Worm (Caenorhabditis elegans) whole organism, L4 larva: ENCODE data around the gene T05A8.1.

Experiments used
- D1046.2 ChIP-seq: fragments of 200-800 bp; sonication (Bioruptor generic); IDR thresholded peaks from 2 replicates; pipeline ENCODE4 v1.3.6; 2022; ENCODE audit warnings: missing genetic modification characterization, missing compliant biosample characterization
- F10B5.3 ChIP-seq: sonication (generic microtip); optimal IDR thresholded peaks from 2 replicates; lab custom pipeline; 2016; ENCODE audit warnings: mild to moderate bottlenecking, missing genetic modification characterization, missing compliant biosample characterization
- F37D6.2 ChIP-seq: sonication (generic microtip); optimal IDR thresholded peaks from 2 replicates; lab custom pipeline; 2016; ENCODE audit warnings: mild to moderate bottlenecking, missing genetic modification characterization, missing compliant biosample characterization
- F44E2.7 ChIP-seq: fragments of 200-800 bp; sonication (Bioruptor generic); IDR thresholded peaks from 2 replicates; pipeline ENCODE4 v2.1.2; 2022; ENCODE audit warnings: missing genetic modification characterization, missing compliant biosample characterization
- Y5F2A.4 ChIP-seq: fragments of 200-800 bp; sonication (Bioruptor generic); optimal IDR thresholded peaks from 2 replicates; lab custom pipeline; 2018; ENCODE audit warnings: mild to moderate bottlenecking, missing genetic modification characterization, missing compliant biosample characterization
- Y75B8A.6 ChIP-seq: fragments of 200-800 bp; sonication (Bioruptor generic); IDR thresholded peaks from 2 replicates; pipeline ENCODE4 v1.3.6; 2022; ENCODE audit warnings: missing genetic modification reagents, missing genetic modification characterization, missing compliant biosample characterization
- aly-2 ChIP-seq: sonication (generic microtip); optimal IDR thresholded peaks from 2 replicates; lab custom pipeline; 2018; ENCODE audit warnings: missing biosample characterization, missing genetic modification characterization
- ama-1 ChIP-seq: fragments of 150-350 bp; optimal IDR thresholded peaks from 2 replicates; lab custom pipeline; 2014; ENCODE audit warnings: inconsistent platforms, mixed read lengths
- attf-4 ChIP-seq: sonication (generic microtip); optimal IDR thresholded peaks from 3 replicates; lab custom pipeline; 2017; ENCODE audit warnings: missing biosample characterization, missing genetic modification characterization
- ceh-44 ChIP-seq: fragments of 200-800 bp; sonication (Bioruptor generic); IDR thresholded peaks from 2 replicates; pipeline ENCODE4 v1.3.6; 2022; ENCODE audit warnings: missing genetic modification reagents, missing genetic modification characterization, missing compliant biosample characterization
- ceh-62 ChIP-seq: sonication (generic microtip); optimal IDR thresholded peaks from 2 replicates; lab custom pipeline; 2017; ENCODE audit warnings: missing biosample characterization, missing genetic modification characterization
- cey-2 ChIP-seq: sonication (generic microtip); optimal IDR thresholded peaks from 3 replicates; lab custom pipeline; 2017; ENCODE audit warnings: missing genetic modification characterization, mild to moderate bottlenecking, missing compliant biosample characterization, antibody characterized with exemption, borderline replicate concordance; ENCODE audit not compliant: insufficient read depth
- ctbp-1 ChIP-seq: fragments of 200-800 bp; sonication (Bioruptor generic); IDR thresholded peaks from 2 replicates; pipeline ENCODE4 v1.3.6; 2022; ENCODE audit warnings: missing genetic modification reagents, missing genetic modification characterization, missing compliant biosample characterization
- daf-12 ChIP-seq: fragments of 150-350 bp; optimal IDR thresholded peaks from 2 replicates; lab custom pipeline; 2014; ENCODE audit warnings: missing biosample characterization, missing genetic modification reagents, missing genetic modification characterization
- daf-16 ChIP-seq, 3 experiments: sonication (generic microtip); optimal IDR thresholded peaks; 2 replicates each; lab custom pipeline; 2016 to 2017; ENCODE audit warnings: missing genetic modification characterization in 3 of 3, missing genetic modification reagents in 3 of 3, mild to moderate bottlenecking in 2 of 3, missing compliant biosample characterization in 2 of 3, missing biosample characterization in 1 of 3, moderate library complexity in 1 of 3
- daf-8 ChIP-seq: fragments of 200-800 bp; sonication (Bioruptor generic); IDR thresholded peaks from 2 replicates; pipeline ENCODE4 v1.3.6; 2022; ENCODE audit warnings: missing genetic modification characterization, missing compliant biosample characterization
- dmd-8 ChIP-seq: fragments of 200-800 bp; sonication (Bioruptor generic); IDR thresholded peaks from 2 replicates; pipeline ENCODE4 v1.3.6; 2022; ENCODE audit warnings: missing genetic modification characterization, missing compliant biosample characterization
- dmd-9 ChIP-seq: fragments of 200-800 bp; sonication (Bioruptor generic); IDR thresholded peaks from 2 replicates; pipeline ENCODE4 v1.3.6; 2022; ENCODE audit warnings: missing genetic modification reagents, missing genetic modification characterization, missing compliant biosample characterization
- dpl-1 ChIP-seq: fragments of 150-350 bp; optimal IDR thresholded peaks from 2 replicates; lab custom pipeline; 2014; ENCODE audit warnings: missing biosample characterization, missing genetic modification reagents, missing genetic modification characterization
- duxl-1 ChIP-seq: sonication (generic microtip); optimal IDR thresholded peaks from 2 replicates; lab custom pipeline; 2016; ENCODE audit warnings: mild to moderate bottlenecking, missing genetic modification characterization, moderate library complexity, missing compliant biosample characterization; ENCODE audit not compliant: poor library complexity
- dve-1 ChIP-seq: sonication (generic microtip); optimal IDR thresholded peaks from 2 replicates; lab custom pipeline; 2017; ENCODE audit warnings: antibody characterized with exemption, mild to moderate bottlenecking, missing genetic modification characterization, missing compliant biosample characterization; ENCODE audit not compliant: insufficient read depth
- fkh-10 ChIP-seq: fragments of 150-350 bp; optimal IDR thresholded peaks from 2 replicates; lab custom pipeline; 2014; ENCODE audit warnings: missing biosample characterization, missing genetic modification reagents, missing genetic modification characterization
- fos-1 ChIP-seq: fragments of 150-350 bp; optimal IDR thresholded peaks from 2 replicates; lab custom pipeline; 2014; ENCODE audit warnings: missing biosample characterization, missing genetic modification characterization
- hlh-30 ChIP-seq: sonication (generic microtip); optimal IDR thresholded peaks from 2 replicates; lab custom pipeline; 2017; ENCODE audit warnings: antibody characterized with exemption, mild to moderate bottlenecking, missing genetic modification characterization, missing compliant biosample characterization; ENCODE audit not compliant: insufficient read depth
- hmg-1.1 ChIP-seq: fragments of 200-800 bp; sonication (Bioruptor generic); IDR thresholded peaks from 2 replicates; pipeline ENCODE4 v1.3.6; 2022; ENCODE audit warnings: missing genetic modification reagents, missing genetic modification characterization, missing compliant biosample characterization
- lim-7 ChIP-seq: fragments of 200-800 bp; sonication (Bioruptor generic); IDR thresholded peaks from 2 replicates; pipeline ENCODE4 v1.3.6; 2022; ENCODE audit warnings: missing genetic modification characterization, missing compliant biosample characterization
- lin-13 ChIP-seq: fragments of 150-350 bp; optimal IDR thresholded peaks from 2 replicates; lab custom pipeline; 2014; ENCODE audit warnings: missing biosample characterization, missing genetic modification reagents, missing genetic modification characterization
- madf-5 ChIP-seq, 2 experiments: fragments of 200-800 bp; sonication (Bioruptor generic); IDR thresholded peaks; 2 replicates each; pipeline ENCODE4 v1.3.6; 2022; ENCODE audit warnings: missing compliant biosample characterization in 2 of 2, missing genetic modification characterization in 2 of 2
- mdl-1 ChIP-seq, 2 experiments: fragments of 150-350 bp in 1 of 2; sonication (generic microtip) in 1 of 2; optimal IDR thresholded peaks; 2 replicates each; lab custom pipeline; 2014 to 2017; ENCODE audit warnings: missing biosample characterization in 2 of 2, missing genetic modification characterization in 2 of 2
- mdt-29 ChIP-seq: fragments of 200-800 bp; sonication (Bioruptor generic); IDR thresholded peaks from 2 replicates; pipeline ENCODE4 v1.3.6; 2022; ENCODE audit warnings: missing genetic modification reagents, missing genetic modification characterization, missing compliant biosample characterization
- mep-1 ChIP-seq: fragments of 150-350 bp; sonication (generic microtip); optimal IDR thresholded peaks from 3 replicates; lab custom pipeline; 2014; ENCODE audit warnings: missing biosample characterization, missing genetic modification characterization
- mxl-2 ChIP-seq: fragments of 200-800 bp; sonication (Bioruptor generic); conservative IDR thresholded peaks from 2 replicates; pipeline ENCODE4 v1.3.6; 2022; ENCODE audit warnings: missing genetic modification reagents, missing genetic modification characterization, missing compliant biosample characterization
- mxl-3 ChIP-seq: fragments of 200-800 bp; sonication (Bioruptor generic); optimal IDR thresholded peaks from 2 replicates; lab custom pipeline; 2018; ENCODE audit warnings: mild to moderate bottlenecking, missing genetic modification characterization, missing compliant biosample characterization
- nhr-11 ChIP-seq: fragments of 150-350 bp; optimal IDR thresholded peaks from 2 replicates; lab custom pipeline; 2014; ENCODE audit warnings: missing biosample characterization, missing genetic modification characterization
- nhr-237 ChIP-seq: sonication (generic microtip); optimal IDR thresholded peaks from 2 replicates; lab custom pipeline; 2017; ENCODE audit warnings: missing biosample characterization, missing genetic modification characterization
- nhr-25 ChIP-seq: sonication (generic microtip); optimal IDR thresholded peaks from 2 replicates; lab custom pipeline; 2017; ENCODE audit warnings: missing genetic modification characterization, mild to moderate bottlenecking, missing compliant biosample characterization, antibody characterized with exemption, moderate library complexity, borderline replicate concordance; ENCODE audit not compliant: insufficient read depth
- nhr-48 ChIP-seq: sonication (generic microtip); optimal IDR thresholded peaks from 2 replicates; lab custom pipeline; 2016; ENCODE audit warnings: mild to moderate bottlenecking, missing genetic modification characterization, missing compliant biosample characterization
- pha-4 ChIP-seq, 2 experiments: fragments of 150-350 bp in 1 of 2; fragments of 200-800 bp in 1 of 2; sonication (Bioruptor generic) in 1 of 2; IDR thresholded peaks in 1 of 2; optimal IDR thresholded peaks in 1 of 2; 2 replicates each; pipeline versions ENCODE4 v1.3.6 to Lab custom; 2014 to 2022; ENCODE audit warnings: missing genetic modification characterization in 2 of 2, missing genetic modification reagents in 2 of 2, missing biosample characterization in 1 of 2, missing compliant biosample characterization in 1 of 2
- rbr-2 ChIP-seq: sonication (generic microtip); optimal IDR thresholded peaks from 2 replicates; lab custom pipeline; 2016; ENCODE audit warnings: missing genotype, missing genetic modification characterization, missing compliant biosample characterization
- saeg-2 ChIP-seq: fragments of 200-800 bp; sonication (Bioruptor generic); IDR thresholded peaks from 2 replicates; pipeline ENCODE4 v1.3.6; 2022; ENCODE audit warnings: missing genetic modification reagents, missing genetic modification characterization, missing compliant biosample characterization
- snpc-1.2 ChIP-seq: fragments of 200-800 bp; sonication (Bioruptor generic); IDR thresholded peaks from 2 replicates; pipeline ENCODE4 v1.3.6; 2022; ENCODE audit warnings: missing genetic modification reagents, missing genetic modification characterization, missing compliant biosample characterization
- tra-1 ChIP-seq: fragments of 200-800 bp; sonication (Bioruptor generic); IDR thresholded peaks from 2 replicates; pipeline ENCODE4 v1.3.6; 2022; ENCODE audit warnings: missing genetic modification reagents, missing genetic modification characterization, missing compliant biosample characterization
- unc-130 ChIP-seq: sonication (generic microtip); optimal IDR thresholded peaks from 2 replicates; lab custom pipeline; 2016; ENCODE audit warnings: missing genetic modification reagents, missing genetic modification characterization, missing compliant biosample characterization
- unc-39 ChIP-seq: sonication (generic microtip); optimal IDR thresholded peaks from 2 replicates; lab custom pipeline; 2017; ENCODE audit warnings: missing biosample characterization, missing genetic modification characterization
- vab-7 ChIP-seq: fragments of 200-800 bp; sonication (Bioruptor generic); IDR thresholded peaks from 2 replicates; pipeline ENCODE4 v1.3.6; 2022; ENCODE audit warnings: missing genetic modification reagents, missing genetic modification characterization, missing compliant biosample characterization
- zag-1 ChIP-seq: fragments of 150-350 bp; optimal IDR thresholded peaks from 2 replicates; lab custom pipeline; 2014; ENCODE audit warnings: missing biosample characterization, missing genetic modification characterization
- zfp-3 ChIP-seq: fragments of 200-800 bp; sonication (Bioruptor generic); conservative IDR thresholded peaks from 2 replicates; pipeline ENCODE4 v1.3.6; 2022; ENCODE audit warnings: missing genetic modification reagents, missing genetic modification characterization, missing compliant biosample characterization
- zip-11 ChIP-seq: fragments of 200-800 bp; sonication (Bioruptor generic); IDR thresholded peaks from 2 replicates; pipeline ENCODE4 v1.3.6; 2022; ENCODE audit warnings: missing genetic modification characterization, missing compliant biosample characterization
- ztf-7 ChIP-seq: fragments of 150-350 bp; optimal IDR thresholded peaks from 2 replicates; lab custom pipeline; 2014; ENCODE audit warnings: missing biosample characterization, missing genetic modification characterization

The T05A8.1 gene

DNA sequence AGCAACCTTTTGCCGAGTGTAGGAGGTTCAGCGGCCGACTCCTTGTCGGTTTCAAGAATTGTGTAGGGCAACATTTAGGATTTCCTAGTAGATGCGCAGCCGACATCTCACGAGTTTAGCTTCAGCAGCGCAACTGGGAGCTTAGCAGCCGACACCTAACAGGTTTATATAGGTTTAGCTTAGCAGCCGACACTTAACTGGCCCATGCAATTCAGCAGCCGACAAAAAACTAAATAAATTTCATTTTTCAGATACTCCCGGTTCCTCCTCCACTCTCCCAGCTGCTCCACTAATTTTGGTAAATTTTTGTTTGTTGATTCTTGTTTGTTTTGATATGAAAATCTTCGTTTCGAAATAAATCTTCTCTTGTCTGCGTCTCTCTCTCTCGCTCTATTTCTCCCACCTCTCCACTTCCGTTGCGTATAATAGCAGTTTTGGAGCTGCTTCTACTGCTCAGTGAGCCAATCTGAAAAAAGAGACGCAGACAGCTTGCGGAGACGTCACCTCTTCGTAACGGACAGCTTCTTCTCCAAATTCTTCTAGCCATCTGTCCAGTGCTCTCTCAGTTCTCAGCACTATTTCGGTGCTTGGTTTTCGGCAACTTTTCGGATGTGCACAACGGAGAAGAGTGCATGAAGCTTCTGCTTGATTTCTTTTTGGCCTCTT lies 38.2 kb upstream of the T05A8.1 start (continued):
- TF ChIP-seq Y75B8A.6 (GFP tag; lab: Robert Waterston, UW) (no peak), mxl-2 (GFP tag; lab: Robert Waterston, UW) (no peak), aly-2 (no peak), lim-7 (GFP tag; lab: Robert Waterston, UW) (no peak), duxl-1 (no peak), dve-1 (tag; lab: Kevin White, UChicago) (no peak), unc-39 (tag; lab: Kevin White, UChicago) (no peak), unc-130 (GFP tag; lab: Kevin White, UChicago) (no peak), daf-8 (GFP tag; lab: Robert Waterston, UW) (no peak), daf-16 (GFP tag; optimal IDR thresholded peaks at IDR 0.05; lab: Kevin White, UChicago) (no peak), daf-16 (tag; optimal IDR thresholded peaks at IDR 0.05; lab: Kevin White, UChicago) (no peak), ceh-62 (tag; lab: Kevin White, UChicago) (no peak), F10B5.3 (tag; lab: Kevin White, UChicago) (no peak), dmd-9 (GFP tag; lab: Robert Waterston, UW) (no peak), zag-1 (tag; lab: Kevin White, UChicago) (no peak), pha-4 (GFP tag; IDR thresholded peaks at IDR 0.05; lab: Robert Waterston, UW) (no peak), pha-4 (tag; optimal IDR thresholded peaks at IDR 0.05; lab: Kevin White, UChicago) (no peak), mdt-29 (no peak), lin-13 (GFP tag; lab: Kevin White, UChicago) (no peak), D1046.2 (GFP tag; lab: Robert Waterston, UW) (no peak), dmd-8 (GFP tag; lab: Robert Waterston, UW) (no peak), madf-5 (GFP tag; IDR thresholded peaks at IDR 0.05; lab: Robert Waterston, UW) (no peak), attf-4 (tag; lab: Kevin White, UChicago) (no peak), F37D6.2 (tag; lab: Kevin White, UChicago) (peak; percentile 67), hmg-1.1 (GFP tag; lab: Robert Waterston, UW) (peak; percentile 55; the same call in 1 of the 2 replicates), rbr-2 (tag; lab: Kevin White, UChicago) (peak; percentile 73), ctbp-1 (GFP tag; lab: Robert Waterston, UW) (peak; percentile 60; the same call in 1 of the 2 replicates), cey-2 (tag; lab: Kevin White, UChicago) (no peak), daf-12 (tag; lab: Kevin White, UChicago) (no peak), nhr-237 (tag; lab: Kevin White, UChicago) (no peak), ceh-44 (GFP tag; lab: Robert Waterston, UW) (no peak), hlh-30 (tag; lab: Kevin White, UChicago) (no peak), fos-1 (tag; lab: Kevin White, UChicago) (no peak), fkh-10 (peak; percentile 75), mdl-1 (tag; optimal IDR thresholded peaks at IDR 0.05; lab: Kevin White, UChicago) (peak in 1 of 2 experiments; percentile 14), mep-1 (tag; lab: Kevin White, UChicago) (no peak), nhr-11 (tag; lab: Kevin White, UChicago) (peak; percentile 47), ama-1 (lab: Kevin White, UChicago) (no peak), nhr-48 (tag; lab: Kevin White, UChicago) (no peak), mxl-3 (no peak), tra-1 (GFP tag; lab: Robert Waterston, UW) (no peak), ztf-7 (tag; lab: Kevin White, UChicago) (no peak), saeg-2 (GFP tag; lab: Robert Waterston, UW) (no peak), zfp-3 (no peak), F44E2.7 (GFP tag; lab: Robert Waterston, UW) (no peak), dpl-1 (GFP tag; lab: Kevin White, UChicago) (peak; percentile 5), nhr-25 (tag; lab: Kevin White, UChicago) (no peak), snpc-1.2 (GFP tag; lab: Robert Waterston, UW) (no peak), vab-7 (GFP tag; lab: Robert Waterston, UW) (no peak), Y5F2A.4 (no peak), zip-11 (GFP tag; lab: Robert Waterston, UW) (no peak)
